Worm (Caenorhabditis elegans) whole organism, L1 larva: ENCODE data around the gene srh-88.

ENCODE experiments used
- efl-3 ChIP-seq: fragments of 200-800 bp; sonication (Bioruptor generic); optimal IDR thresholded peaks from 2 replicates; lab custom pipeline; 2018; ENCODE audit warnings: mild to moderate bottlenecking, missing genetic modification characterization, missing compliant biosample characterization
- hpl-2 ChIP-seq: fragments of 150-350 bp; optimal IDR thresholded peaks from 2 replicates; lab custom pipeline; 2014; ENCODE audit warnings: missing biosample characterization, missing genetic modification reagents, missing genetic modification characterization
- lsy-2 ChIP-seq, 2 experiments: fragments of 150-350 bp; optimal IDR thresholded peaks; 2 replicates each; lab custom pipeline; 2014; ENCODE audit warnings: missing biosample characterization in 2 of 2, missing genetic modification characterization in 2 of 2
- nhr-20 ChIP-seq: sonication (generic microtip); optimal IDR thresholded peaks from 2 replicates; lab custom pipeline; 2016; ENCODE audit warnings: mild to moderate bottlenecking, missing genetic modification characterization, missing compliant biosample characterization
- pqm-1 ChIP-seq: sonication (generic microtip); optimal IDR thresholded peaks from 3 replicates; lab custom pipeline; 2017; ENCODE audit warnings: missing biosample characterization, missing genetic modification characterization
- skn-1 ChIP-seq: fragments of 150-350 bp; optimal IDR thresholded peaks from 2 replicates; lab custom pipeline; 2014; ENCODE audit warnings: missing biosample characterization, missing genetic modification characterization
- unc-130 ChIP-seq: fragments of 150-350 bp; optimal IDR thresholded peaks from 2 replicates; lab custom pipeline; 2017; ENCODE audit warnings: missing biosample characterization, missing genetic modification characterization, inconsistent platforms
- unc-62 ChIP-seq: fragments of 150-350 bp; optimal IDR thresholded peaks from 2 replicates; lab custom pipeline; 2014; ENCODE audit warnings: missing biosample characterization, missing genetic modification reagents, missing genetic modification characterization

- no peak for TF ChIP-seq unc-130 (tag; lab: Kevin White, UChicago)
- TF ChIP-seq hpl-2 (GFP tag; lab: Kevin White, UChicago), result no peak
- no peak for TF ChIP-seq skn-1
- TF ChIP-seq efl-3, result no peak
- no peak for TF ChIP-seq unc-62 (GFP tag; lab: Kevin White, UChicago)
- no peak for TF ChIP-seq pqm-1
- TF ChIP-seq lsy-2 (tag; optimal IDR thresholded peaks at IDR 0.05; lab: Kevin White, UChicago), result no peak
- TF ChIP-seq nhr-20 (tag; lab: Kevin White, UChicago), result no peak
These were observed 45.8 kb upstream of the srh-88 start, which contains the start of gene srw-136 for ce11 chrV:3010468-3010867.
